Worm (Caenorhabditis elegans) whole organism, L4/young adult: Measurements from ENCODE around the gene F35D2.2.

Source experiments
- W03F9.2 ChIP-seq: fragments of 150-350 bp; optimal IDR thresholded peaks from 2 replicates; lab custom pipeline; 2014; ENCODE audit warnings: missing biosample characterization, missing genetic modification characterization
- him-1 ChIP-seq: sonication (generic microtip); optimal IDR thresholded peaks from 2 replicates; lab custom pipeline; 2016; ENCODE audit warnings: missing genotype, missing genetic modification reagents, missing genetic modification characterization, missing compliant biosample characterization

DNA sequence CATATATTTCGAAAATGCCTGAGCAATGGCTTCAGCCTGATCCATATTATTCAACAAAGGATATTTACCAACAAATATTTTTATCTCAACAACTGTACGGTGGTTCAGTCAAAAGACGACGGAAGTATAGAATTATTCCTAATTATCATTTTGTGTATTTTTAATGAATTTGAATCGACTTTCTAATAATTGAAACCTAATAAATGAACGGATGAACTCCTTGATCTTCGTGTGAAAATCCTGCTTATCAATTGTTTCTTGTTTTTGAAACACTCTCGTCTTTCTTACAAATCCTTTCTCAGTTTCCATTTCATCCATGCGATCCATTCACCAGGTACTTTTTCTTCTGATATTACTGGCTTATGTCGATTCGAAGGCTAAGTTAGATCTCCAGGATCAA is 1.4 kb downstream of the F35D2.2 start, which contains the start of gene F35D2.1:
- TF ChIP-seq W03F9.2 (tag; lab: Kevin White, UChicago) (no peak), him-1 (tag; lab: Kevin White, UChicago) (no peak)
